Fruit fly (Drosophila melanogaster): ENCODE results near the gene CG14693.

CG14693 gene

dm6 chr3R:10849515-10849973, 34.7 kb upstream of the CG14693 start, which contains the start of gene CG42394 (continued):
- TF ChIP-seq CG8290 (GFP tag; optimal IDR thresholded peaks at IDR 0.05) (peak; percentile 87), CG8290 (tag; optimal IDR thresholded peaks at IDR 0.05) (peak in 1 of 2 experiments; percentile 41), CG10462 (GFP tag; optimal IDR thresholded peaks at IDR 0.05) (peak; percentile 89), CG1602 (GFP tag; optimal IDR thresholded peaks at IDR 0.05) (peak; percentile 92), CG8388 (GFP tag; optimal IDR thresholded peaks at IDR 0.05) (peak; percentile 91), CG8765 (GFP tag; IDR thresholded peaks at IDR 0.05) (peak; percentile 89), Chrac-16 (GFP tag; optimal IDR thresholded peaks at IDR 0.05) (peak; percentile 88), YL-1 (GFP tag; optimal IDR thresholded peaks at IDR 0.05) (peak; percentile 80), CG7928 (GFP tag; optimal IDR thresholded peaks at IDR 0.05) (peak; percentile 73), CG2202 (tag; optimal IDR thresholded peaks at IDR 0.05) (peak; percentile 90), Dll (GFP tag; IDR thresholded peaks at IDR 0.05; ENCODE audit: partially characterized antibody) (0 out of 4 replicates have a peak, but pooled peaks have one; percentile 43), CG2116 (GFP tag; optimal IDR thresholded peaks at IDR 0.05) (peak; percentile 76), ro (GFP tag; IDR thresholded peaks at IDR 0.05) (peak; percentile 74), Mad (GFP tag; optimal IDR thresholded peaks at IDR 0.05) (peak; percentile 75), vvl (GFP tag; IDR thresholded peaks at IDR 0.05) (peak; percentile 97), CG9437 (GFP tag; optimal IDR thresholded peaks at IDR 0.05) (peak; percentile 90), CG6654 (GFP tag; optimal IDR thresholded peaks at IDR 0.05) (peak; percentile 89), CG42726 (GFP tag; IDR thresholded peaks at IDR 0.05; ENCODE audit: partially characterized antibody) (peak; percentile 58; the same call in 1 of the 2 replicates), Awh (GFP tag; IDR thresholded peaks at IDR 0.05) (peak; percentile 91), CG10267 (tag; optimal IDR thresholded peaks at IDR 0.05) (peak; percentile 94), CrebB (tag; optimal IDR thresholded peaks at IDR 0.05) (peak; percentile 79), nom (GFP tag; optimal IDR thresholded peaks at IDR 0.05) (peak; percentile 78), Hr78 (GFP tag; optimal IDR thresholded peaks at IDR 0.05) (peak in 1 of 2 experiments; percentile 85), bab2 (GFP tag; optimal IDR thresholded peaks at IDR 0.05) (peak; percentile 48), CG14050 (GFP tag; IDR thresholded peaks at IDR 0.05) (peak; percentile 92), Lim3 (GFP tag; IDR thresholded peaks at IDR 0.05) (peak; percentile 10; the same call in 1 of the 2 replicates), Lpt (GFP tag; optimal IDR thresholded peaks at IDR 0.05) (no peak), Abd-B (GFP tag; optimal IDR thresholded peaks at IDR 0.05) (peak; percentile 88), az2 (GFP tag; optimal IDR thresholded peaks at IDR 0.05) (peak; percentile 96), CG4820 (GFP tag; optimal IDR thresholded peaks at IDR 0.05) (peak; percentile 93), CG31224 (GFP tag; IDR thresholded peaks at IDR 0.05) (peak; percentile 88), Hand (GFP tag; optimal IDR thresholded peaks at IDR 0.05) (peak; percentile 92), mirr (GFP tag; optimal IDR thresholded peaks at IDR 0.05) (peak; percentile 23), CG1529 (GFP tag; optimal IDR thresholded peaks at IDR 0.05) (peak; percentile 90), Adf1 (GFP tag; IDR thresholded peaks at IDR 0.05) (peak; percentile 82), so (GFP tag; IDR thresholded peaks at IDR 0.05) (peak; percentile 95; the same call in 2 of the 3 replicates), vnd (GFP tag; IDR thresholded peaks at IDR 0.05; ENCODE audit: partially characterized antibody) (peak; percentile 20; the same call in 2 of the 3 replicates), dpn (GFP tag; optimal IDR thresholded peaks at IDR 0.05) (peak; percentile 66 to 92), CG43689 (GFP tag; IDR thresholded peaks at IDR 0.05) (peak; percentile 39; the same call in 1 of the 2 replicates), ash1 (GFP tag; optimal IDR thresholded peaks at IDR 0.05) (no peak), zfh1 (GFP tag; IDR thresholded peaks at IDR 0.05) (peak; percentile 94), danr (GFP tag; IDR thresholded peaks at IDR 0.05) (peak; percentile 87), crp (GFP tag; optimal IDR thresholded peaks at IDR 0.05) (peak in 1 of 2 experiments; percentile 51), CG7786 (GFP tag; optimal IDR thresholded peaks at IDR 0.05) (peak; percentile 29), CG13287 (GFP tag; IDR thresholded peaks at IDR 0.05; ENCODE audit: partially characterized antibody) (peak; percentile 64; the same call in 1 of the 2 replicates), HHEX (GFP tag; optimal IDR thresholded peaks at IDR 0.05) (peak; percentile 94), zen (tag; optimal IDR thresholded peaks at IDR 0.05) (peak; percentile 97), Pdp1 (GFP tag; optimal IDR thresholded peaks at IDR 0.05) (peak; percentile 63 to 86), cad (GFP tag; optimal IDR thresholded peaks at IDR 0.05) (no peak), CG11504 (tag; optimal IDR thresholded peaks at IDR 0.05) (peak; percentile 96)
